Worm (Caenorhabditis elegans) whole organism, midembryonic: ENCODE results near the gene ZK355.3.
A peak's percentile ranks its signal among the peaks of the same experiment; 100 is the strongest.

Source experiments
- T22C8.4 ChIP-seq: fragments of 200-800 bp; sonication (Bioruptor generic); IDR thresholded peaks from 2 replicates; pipeline ENCODE4 v1.3.6; 2022; ENCODE audit warnings: missing genetic modification characterization, missing compliant biosample characterization
- cog-1 ChIP-seq: sonication (generic microtip); optimal IDR thresholded peaks from 2 replicates; lab custom pipeline; 2016; ENCODE audit warnings: missing genetic modification characterization, missing compliant biosample characterization
- flt-1 ChIP-seq: fragments of 200-800 bp; sonication (Bioruptor generic); IDR thresholded peaks from 2 replicates; pipeline ENCODE4 v1.3.6; 2022; ENCODE audit warnings: missing genetic modification characterization, missing compliant biosample characterization
- klf-2 ChIP-seq: fragments of 200-800 bp; sonication (Bioruptor generic); conservative IDR thresholded peaks from 2 replicates; pipeline ENCODE4 v1.3.6; 2022; ENCODE audit warnings: missing genetic modification reagents, missing genetic modification characterization, missing compliant biosample characterization
- med-1 ChIP-seq: sonication (generic microtip); optimal IDR thresholded peaks from 2 replicates; lab custom pipeline; 2017; ENCODE audit warnings: missing genetic modification characterization, mild to moderate bottlenecking, missing compliant biosample characterization, antibody characterized with exemption, missing genetic modification reagents; ENCODE audit not compliant: insufficient read depth
- ref-1 ChIP-seq: fragments of 200-800 bp; sonication (Bioruptor generic); conservative IDR thresholded peaks from 2 replicates; pipeline ENCODE4 v1.3.6; 2022; ENCODE audit warnings: missing genetic modification reagents, missing genetic modification characterization, missing compliant biosample characterization
- tab-1 ChIP-seq: fragments of 200-800 bp; sonication (Bioruptor generic); IDR thresholded peaks from 2 replicates; pipeline ENCODE4 v1.3.6; 2022; ENCODE audit warnings: missing genetic modification characterization, missing compliant biosample characterization
- ztf-23 ChIP-seq: fragments of 200-800 bp; sonication (Bioruptor generic); IDR thresholded peaks from 2 replicates; pipeline ENCODE4 v1.3.6; 2022; ENCODE audit warnings: missing genetic modification reagents, missing genetic modification characterization, missing compliant biosample characterization
- ztf-29 ChIP-seq: fragments of 200-800 bp; sonication (Bioruptor generic); IDR thresholded peaks from 2 replicates; pipeline ENCODE4 v1.3.6; 2022; ENCODE audit warnings: missing genetic modification reagents, missing genetic modification characterization, missing compliant biosample characterization

DNA sequence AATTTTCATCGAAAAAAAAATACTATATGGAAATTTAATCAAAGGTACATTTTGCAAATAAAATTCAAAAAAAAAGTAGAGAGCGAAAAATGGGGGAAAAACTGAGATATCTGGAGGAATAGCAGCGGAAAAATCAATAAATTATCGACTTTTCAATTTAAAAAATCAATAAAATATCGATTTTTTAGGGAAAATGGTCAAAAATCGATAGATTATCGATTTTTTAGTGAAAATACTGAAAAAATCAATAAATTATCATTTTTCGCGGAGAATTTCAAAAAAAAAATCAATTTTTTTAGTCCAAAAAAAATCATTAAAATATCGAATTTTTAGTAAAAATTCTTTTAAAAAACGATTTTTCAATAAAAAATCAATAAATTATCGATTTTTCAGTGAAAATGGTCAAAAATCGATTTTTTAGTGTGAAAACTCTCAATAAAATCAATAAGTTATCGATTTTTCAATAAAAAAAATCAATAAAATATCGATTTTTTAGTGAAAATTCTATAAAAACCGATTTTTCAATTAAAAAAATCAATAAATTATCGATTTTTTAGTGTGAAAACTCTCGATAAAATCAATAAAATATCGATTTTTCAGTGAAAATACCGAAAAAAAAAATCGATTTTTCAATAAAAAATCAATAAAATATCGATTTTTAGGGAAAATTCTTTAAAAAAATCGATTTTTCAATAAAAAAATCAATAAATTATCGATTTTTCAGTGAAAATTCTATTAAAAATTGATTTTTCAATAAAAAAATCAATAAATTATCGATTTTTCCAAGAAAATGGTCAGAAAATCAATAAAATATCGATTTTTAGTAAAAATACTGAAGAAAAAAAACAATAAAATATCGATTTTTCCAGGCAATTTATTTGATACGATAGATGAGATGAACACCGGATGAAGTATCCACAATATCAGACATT lies 41.6 kb downstream of the ZK355.3 start:
- TF ChIP-seq cog-1 (tag; lab: Kevin White, UChicago) (no peak), flt-1 (GFP tag; lab: Robert Waterston, UW) (no peak), tab-1 (GFP tag; lab: Robert Waterston, UW) (no peak), ref-1 (GFP tag; lab: Robert Waterston, UW) (no peak), klf-2 (no peak), ztf-29 (GFP tag; lab: Robert Waterston, UW) (no peak), ztf-23 (GFP tag; lab: Robert Waterston, UW) (no peak), T22C8.4 (GFP tag; lab: Robert Waterston, UW) (peak; percentile 60), med-1 (GFP tag; lab: Kevin White, UChicago) (no peak)
